Worm (Caenorhabditis elegans) whole organism, L4 larva: Measurements from ENCODE around the gene fbxb-83.
A peak's percentile ranks its signal among the peaks of the same experiment; 100 is the strongest.

ENCODE experiments used
- F26F4.8 ChIP-seq: fragments of 200-800 bp; sonication (Bioruptor generic); conservative IDR thresholded peaks from 2 replicates; pipeline ENCODE4 v1.3.6; 2022; ENCODE audit warnings: missing genetic modification characterization, missing compliant biosample characterization
- F37D6.2 ChIP-seq: sonication (generic microtip); optimal IDR thresholded peaks from 2 replicates; lab custom pipeline; 2016; ENCODE audit warnings: mild to moderate bottlenecking, missing genetic modification characterization, missing compliant biosample characterization
- T26A8.4 ChIP-seq: fragments of 200-800 bp; sonication (Bioruptor generic); IDR thresholded peaks from 2 replicates; pipeline ENCODE4 v1.3.6; 2022; ENCODE audit warnings: missing genetic modification characterization, missing compliant biosample characterization
- ZK337.2 ChIP-seq: fragments of 200-800 bp; sonication (Bioruptor generic); IDR thresholded peaks from 2 replicates; pipeline ENCODE4 v1.3.6; 2022; ENCODE audit warnings: missing genetic modification reagents, missing genetic modification characterization, missing compliant biosample characterization
- aha-1 ChIP-seq: fragments of 150-350 bp; peaks from one replicate; lab custom pipeline; 2014; ENCODE audit warnings: missing biosample characterization, missing genetic modification characterization
- ama-1 ChIP-seq: fragments of 150-350 bp; optimal IDR thresholded peaks from 2 replicates; lab custom pipeline; 2014; ENCODE audit warnings: inconsistent platforms, mixed read lengths
- ceh-20 ChIP-seq: fragments of 200-800 bp; sonication (Bioruptor generic); IDR thresholded peaks from 2 replicates; pipeline ENCODE4 v1.3.6; 2022; ENCODE audit warnings: missing genetic modification reagents, missing genetic modification characterization, missing compliant biosample characterization
- ceh-28 ChIP-seq: fragments of 150-350 bp; optimal IDR thresholded peaks from 2 replicates; lab custom pipeline; 2014; ENCODE audit warnings: missing biosample characterization, missing genetic modification reagents, missing genetic modification characterization
- daf-8 ChIP-seq: fragments of 200-800 bp; sonication (Bioruptor generic); IDR thresholded peaks from 2 replicates; pipeline ENCODE4 v1.3.6; 2022; ENCODE audit warnings: missing genetic modification characterization, missing compliant biosample characterization
- hlh-11 ChIP-seq: fragments of 200-800 bp; sonication (Bioruptor generic); optimal IDR thresholded peaks from 2 replicates; lab custom pipeline; 2018; ENCODE audit warnings: mild to moderate bottlenecking, missing genetic modification characterization, missing compliant biosample characterization
- hlh-30 ChIP-seq: sonication (generic microtip); optimal IDR thresholded peaks from 2 replicates; lab custom pipeline; 2017; ENCODE audit warnings: antibody characterized with exemption, mild to moderate bottlenecking, missing genetic modification characterization, missing compliant biosample characterization; ENCODE audit not compliant: insufficient read depth
- lin-13 ChIP-seq: fragments of 150-350 bp; optimal IDR thresholded peaks from 2 replicates; lab custom pipeline; 2014; ENCODE audit warnings: missing biosample characterization, missing genetic modification reagents, missing genetic modification characterization
- lin-29 ChIP-seq: fragments of 200-800 bp; sonication (Bioruptor generic); IDR thresholded peaks from 2 replicates; pipeline ENCODE4 v1.3.6; 2022; ENCODE audit warnings: missing genetic modification reagents, missing genetic modification characterization, missing compliant biosample characterization
- lsy-2 ChIP-seq, 2 experiments: fragments of 150-350 bp in 1 of 2; sonication (generic microtip) in 1 of 2; optimal IDR thresholded peaks; 2 replicates each; lab custom pipeline; 2014 to 2017; ENCODE audit warnings: missing biosample characterization in 2 of 2, missing genetic modification characterization in 2 of 2
- madf-5 ChIP-seq, 2 experiments: fragments of 200-800 bp; sonication (Bioruptor generic); IDR thresholded peaks; 2 replicates each; pipeline ENCODE4 v1.3.6; 2022; ENCODE audit warnings: missing compliant biosample characterization in 2 of 2, missing genetic modification characterization in 2 of 2
- madf-9 ChIP-seq: fragments of 200-800 bp; sonication (Bioruptor generic); conservative IDR thresholded peaks from 2 replicates; pipeline ENCODE4 v1.3.6; 2022; ENCODE audit warnings: missing genetic modification reagents, missing genetic modification characterization, missing compliant biosample characterization
- mdt-29 ChIP-seq: fragments of 200-800 bp; sonication (Bioruptor generic); IDR thresholded peaks from 2 replicates; pipeline ENCODE4 v1.3.6; 2022; ENCODE audit warnings: missing genetic modification reagents, missing genetic modification characterization, missing compliant biosample characterization
- mes-2 ChIP-seq: sonication (generic microtip); optimal IDR thresholded peaks from 2 replicates; lab custom pipeline; 2016; ENCODE audit warnings: missing genotype, mild to moderate bottlenecking, missing genetic modification characterization, missing compliant biosample characterization; ENCODE audit not compliant: poor library complexity, severe bottlenecking
- nhr-28 ChIP-seq: fragments of 150-350 bp; optimal IDR thresholded peaks from 2 replicates; lab custom pipeline; 2014; ENCODE audit warnings: missing biosample characterization, missing genetic modification characterization
- nhr-48 ChIP-seq: sonication (generic microtip); optimal IDR thresholded peaks from 2 replicates; lab custom pipeline; 2016; ENCODE audit warnings: mild to moderate bottlenecking, missing genetic modification characterization, missing compliant biosample characterization
- nhr-76 ChIP-seq: fragments of 150-350 bp; optimal IDR thresholded peaks from 2 replicates; lab custom pipeline; 2014; ENCODE audit warnings: missing biosample characterization, missing genetic modification characterization
- php-3 ChIP-seq: fragments of 200-800 bp; sonication (Bioruptor generic); IDR thresholded peaks from 2 replicates; pipeline ENCODE4 v1.3.6; 2022; ENCODE audit warnings: missing genetic modification reagents, missing genetic modification characterization, missing compliant biosample characterization
- pqm-1 ChIP-seq: sonication (generic microtip); optimal IDR thresholded peaks from 2 replicates; lab custom pipeline; 2017; ENCODE audit warnings: missing biosample characterization, missing genetic modification characterization
- skn-1 ChIP-seq: fragments of 150-350 bp; optimal IDR thresholded peaks from 2 replicates; lab custom pipeline; 2014; ENCODE audit warnings: missing biosample characterization, missing genetic modification characterization
- unc-62 ChIP-seq, 3 experiments: fragments of 150-350 bp in 1 of 3; sonication (generic microtip); optimal IDR thresholded peaks in 2 of 3; peaks in 1 of 3; 1 replicate in 1 of 3; 2 replicates in 2 of 3; lab custom pipeline; 2014 to 2017; ENCODE audit warnings: missing biosample characterization in 3 of 3, missing genetic modification characterization in 3 of 3, missing genetic modification reagents in 3 of 3, missing genotype in 1 of 3
- vab-7 ChIP-seq: fragments of 200-800 bp; sonication (Bioruptor generic); IDR thresholded peaks from 2 replicates; pipeline ENCODE4 v1.3.6; 2022; ENCODE audit warnings: missing genetic modification reagents, missing genetic modification characterization, missing compliant biosample characterization
- zip-11 ChIP-seq: fragments of 200-800 bp; sonication (Bioruptor generic); IDR thresholded peaks from 2 replicates; pipeline ENCODE4 v1.3.6; 2022; ENCODE audit warnings: missing genetic modification characterization, missing compliant biosample characterization
- ztf-11 ChIP-seq: fragments of 150-350 bp; optimal IDR thresholded peaks from 2 replicates; lab custom pipeline; 2014; ENCODE audit warnings: missing biosample characterization, missing genetic modification characterization

Gene fbxb-83

DNA sequence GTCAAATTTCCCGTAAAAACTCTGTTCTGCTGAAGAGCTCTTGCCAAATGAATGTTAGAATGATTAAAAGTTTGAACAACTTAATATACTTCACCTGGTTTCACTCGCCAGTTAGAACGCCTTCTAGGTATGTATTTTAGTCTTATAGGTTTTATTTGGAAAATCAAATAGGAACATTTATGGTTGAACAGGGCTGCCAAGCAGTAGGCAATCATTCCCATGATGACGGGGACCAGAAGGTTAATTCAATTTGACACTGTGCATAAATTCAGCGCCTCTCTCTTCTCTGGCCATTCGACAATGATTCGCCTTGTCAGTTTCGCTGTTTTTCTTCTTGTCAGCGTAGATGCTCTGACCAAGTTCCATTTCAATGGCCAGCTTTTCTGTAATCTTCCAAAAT, 37.1 kb upstream of the fbxb-83 start, which contains the start of gene F40G9.15:
TSS of gene F40G9.15 (plus strand) at position 301 of the 400 bp plus-strand sequence.
- TF ChIP-seq madf-5 (GFP tag; IDR thresholded peaks at IDR 0.05; lab: Robert Waterston, UW) (0 out of 4 replicates have a peak, but pooled peaks of 1 of the 2 experiments have one; percentile 44), lin-13 (GFP tag; lab: Kevin White, UChicago) (no peak)
- TF ChIP-seq, all 104 proteins: peak for 1

DNA sequence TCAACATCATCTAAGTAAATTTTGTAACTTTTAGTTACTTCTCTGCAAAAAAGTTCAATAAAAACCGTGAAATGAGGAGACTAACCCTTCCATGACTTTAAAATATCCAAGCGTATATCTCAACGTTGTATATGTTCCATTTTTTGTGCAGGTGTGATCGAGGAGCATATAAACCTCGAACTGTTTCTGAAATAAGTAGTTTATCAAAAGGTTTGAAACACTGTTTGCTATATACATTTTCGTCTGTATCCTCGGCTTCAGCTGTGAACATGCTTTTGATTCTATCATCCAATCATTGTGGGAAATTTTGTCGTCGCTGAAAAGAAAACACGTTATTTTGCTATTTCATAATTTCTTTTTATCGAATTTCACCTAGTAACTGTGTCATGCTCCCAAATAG, 36.0 kb upstream of the fbxb-83 start, which contains the start of gene F40G9.5:
TSS of gene F40G9.5 (plus strand) at position 301 of the 400 bp plus-strand sequence.
- TF ChIP-seq mdt-29 (GFP tag; lab: Robert Waterston, UW) (no peak), ceh-28 (tag; lab: Kevin White, UChicago) (no peak), T26A8.4 (no peak), hlh-30 (no peak), skn-1 (tag; lab: Kevin White, UChicago) (no peak), nhr-76 (tag; lab: Kevin White, UChicago) (no peak), ceh-20 (GFP tag; lab: Robert Waterston, UW) (no peak), F37D6.2 (tag; lab: Kevin White, UChicago) (no peak), zip-11 (GFP tag; lab: Robert Waterston, UW) (no peak), ztf-11 (tag; lab: Kevin White, UChicago) (no peak), lin-29 (no peak), madf-9 (GFP tag; lab: Robert Waterston, UW) (no peak), hlh-11 (tag; lab: Kevin White, UChicago) (no peak), nhr-48 (tag; lab: Kevin White, UChicago) (no peak)

DNA sequence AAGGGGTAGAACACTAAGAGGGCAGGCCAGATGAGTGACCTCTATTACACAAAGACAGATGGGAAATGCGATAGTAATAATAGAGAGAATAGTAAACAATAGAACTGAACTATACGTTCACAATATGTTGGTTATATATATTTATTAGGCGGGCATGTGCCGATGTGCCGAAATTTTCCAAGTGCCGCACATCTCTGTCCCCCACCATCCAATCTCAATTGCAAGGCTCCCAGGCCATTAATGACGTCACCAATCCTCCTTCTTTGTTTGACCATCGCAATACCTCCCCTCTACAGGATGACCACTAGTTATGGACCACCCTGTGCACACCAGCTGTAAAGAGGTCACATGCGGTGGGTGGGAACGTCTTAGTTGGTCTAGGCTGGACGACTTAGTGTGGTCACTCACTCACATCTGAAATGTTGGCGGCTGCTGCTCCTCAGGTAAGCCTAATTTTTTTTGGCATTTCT, 34.1 kb upstream of the fbxb-83 start, which contains the start of gene F40G9.6:
TSS of gene F40G9.6 (plus strand) at position 420 of the 470 bp plus-strand sequence.
- TF ChIP-seq lin-13 (GFP tag; lab: Kevin White, UChicago), result no peak
- TF ChIP-seq ZK337.2 (GFP tag; lab: Robert Waterston, UW), result no peak
- no peak for TF ChIP-seq zip-11 (GFP tag; lab: Robert Waterston, UW)

DNA sequence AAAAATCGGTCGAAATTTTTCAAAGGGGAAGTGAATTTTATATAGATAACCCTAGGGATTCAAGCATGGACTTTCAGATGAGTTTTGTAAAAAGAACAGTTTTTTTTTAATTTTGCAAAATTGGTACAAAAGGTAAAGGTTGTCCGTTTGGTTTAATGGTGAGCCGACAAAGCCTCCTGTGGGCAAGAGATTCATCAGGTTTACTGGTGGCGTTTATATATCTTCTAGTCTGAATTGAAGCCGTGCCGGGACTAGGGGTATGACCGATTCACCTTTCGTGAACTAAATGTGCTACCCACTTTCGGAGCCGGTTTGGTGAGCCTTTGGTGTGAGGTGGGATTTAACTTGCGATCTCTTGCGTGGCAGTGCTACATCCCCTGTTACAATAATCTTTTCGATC, 33.1 kb upstream of the fbxb-83 start:
- no peak for TF ChIP-seq madf-5 (GFP tag; IDR thresholded peaks at IDR 0.05; lab: Robert Waterston, UW)
- TF ChIP-seq F26F4.8 (GFP tag; lab: Robert Waterston, UW), result 0 out of 2 replicates have a peak, but pooled peaks have one; percentile 30

DNA sequence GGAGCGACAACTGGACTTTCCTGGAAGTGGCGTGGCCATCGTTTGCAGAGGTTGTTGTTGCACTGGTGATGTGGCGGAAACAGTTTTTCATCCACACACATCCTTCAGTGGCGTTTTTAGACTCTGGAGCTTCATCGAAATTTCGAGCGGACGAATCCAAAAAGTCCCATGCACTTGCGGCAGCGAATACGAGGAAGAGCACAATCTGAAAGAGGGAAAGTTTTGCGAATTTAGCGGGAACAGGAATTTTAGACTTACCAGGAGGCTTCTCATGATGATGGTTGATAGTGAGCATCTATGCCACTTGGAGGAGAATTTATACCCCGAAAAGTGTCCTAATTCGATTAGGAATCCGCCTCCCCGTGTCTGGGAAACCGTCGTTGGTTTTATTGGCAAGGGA, 32.7 kb upstream of the fbxb-83 start, which contains the start of gene F40G9.14:
TSS of gene F40G9.14 (minus strand) at position 101 of the 400 bp plus-strand sequence.
- TF ChIP-seq mes-2 (no peak), php-3 (GFP tag; lab: Robert Waterston, UW) (no peak), lsy-2 (tag; optimal IDR thresholded peaks at IDR 0.05; lab: Kevin White, UChicago) (no peak), zip-11 (GFP tag; lab: Robert Waterston, UW) (no peak), vab-7 (GFP tag; lab: Robert Waterston, UW) (no peak), lin-29 (no peak), ama-1 (lab: Kevin White, UChicago) (no peak), nhr-28 (tag; lab: Kevin White, UChicago) (no peak), aha-1 (tag; lab: Kevin White, UChicago) (peak; percentile 83)

DNA sequence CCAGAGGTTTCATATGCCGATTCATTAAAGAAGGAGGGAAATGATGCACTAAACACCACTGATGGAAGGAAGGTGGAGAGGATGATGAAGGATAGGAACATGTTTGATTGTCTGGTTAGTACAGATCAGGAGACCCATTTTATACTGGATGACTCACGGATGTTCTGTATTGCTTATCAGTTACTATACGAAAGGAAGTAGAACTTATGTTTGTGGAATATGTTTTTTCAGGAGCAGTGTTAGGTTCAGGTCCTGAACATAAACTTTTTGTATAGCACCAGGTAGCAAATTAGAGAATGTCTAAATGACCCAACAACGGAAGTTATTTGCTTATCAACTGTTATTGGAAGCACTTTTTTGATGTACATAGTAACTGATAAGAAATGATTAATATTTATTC, 30.7 kb upstream of the fbxb-83 start, which contains the start of gene clec-148:
TSS of gene clec-148 (minus strand) at position 101 of the 400 bp plus-strand sequence.
- TF ChIP-seq pqm-1 (tag; lab: Kevin White, UChicago) (peak; percentile 18), daf-8 (GFP tag; lab: Robert Waterston, UW) (no peak), unc-62 (GFP tag; optimal IDR thresholded peaks at IDR 0.05 in 1 of 2; lab: Kevin White, UChicago) (peak in 1 of 2 experiments; percentile 66), unc-62 (tag; optimal IDR thresholded peaks at IDR 0.05; lab: Kevin White, UChicago) (no peak)
